Fruit fly (Drosophila melanogaster): ENCODE results near the gene klu.

The klu gene

DNA sequence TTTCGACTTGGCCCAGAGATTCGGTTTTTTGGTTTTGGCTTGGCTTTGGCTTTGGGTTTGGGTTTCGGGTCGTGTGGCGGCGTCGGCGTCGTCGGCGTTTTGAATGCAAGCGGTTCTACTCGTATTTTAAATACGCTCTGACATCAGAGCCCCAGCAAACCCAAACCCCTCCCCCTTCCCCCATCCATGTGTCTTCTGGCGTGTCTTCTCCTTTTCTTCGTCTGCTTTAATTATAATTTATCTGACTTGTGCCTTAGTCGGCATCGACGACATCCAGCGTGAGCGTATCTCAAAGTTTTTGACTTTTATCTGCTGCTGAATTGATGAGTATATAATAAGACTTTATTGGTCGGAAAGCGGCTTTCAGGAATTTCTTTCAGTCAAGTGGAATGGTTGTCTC lies 7.3 kb downstream of the klu start:
- TF ChIP-seq EcR (GFP tag; optimal IDR thresholded peaks at IDR 0.05) (no peak), psq (optimal IDR thresholded peaks at IDR 0.05) (no peak), usp (GFP tag; optimal IDR thresholded peaks at IDR 0.05) (no peak), Dll (optimal IDR thresholded peaks at IDR 0.05) (no peak), CG8478 (optimal IDR thresholded peaks at IDR 0.05) (no peak), pan (optimal IDR thresholded peaks at IDR 0.05) (no peak)

DNA sequence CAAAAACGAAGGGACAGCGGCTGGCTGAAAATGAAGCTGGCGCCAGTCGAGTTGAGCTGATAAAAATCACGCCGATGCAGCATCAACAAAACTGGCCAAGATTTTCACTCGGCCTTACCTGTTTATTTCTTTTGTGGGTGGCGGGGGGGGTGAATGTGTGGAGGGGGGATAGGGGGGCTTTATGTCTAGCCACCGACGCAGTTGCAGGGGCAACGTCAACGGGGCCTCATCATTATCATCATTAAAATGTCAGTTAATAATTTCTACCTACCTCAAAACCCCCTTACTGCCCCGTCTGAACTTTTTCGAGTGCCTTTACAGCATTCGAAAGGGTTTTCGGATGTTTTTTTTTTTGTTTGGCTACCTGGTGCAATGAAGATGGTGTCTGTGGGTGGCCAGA lies 9.4 kb downstream of the klu start:
- TF ChIP-seq EcR (GFP tag; optimal IDR thresholded peaks at IDR 0.05) = no peak
- no peak for TF ChIP-seq usp (GFP tag; optimal IDR thresholded peaks at IDR 0.05)
- no peak for TF ChIP-seq pan (optimal IDR thresholded peaks at IDR 0.05)
- TF ChIP-seq CG8478 (optimal IDR thresholded peaks at IDR 0.05) = no peak
- TF ChIP-seq psq (optimal IDR thresholded peaks at IDR 0.05) = no peak
- TF ChIP-seq Dll (optimal IDR thresholded peaks at IDR 0.05) = no peak

- no peak for TF ChIP-seq usp (GFP tag; optimal IDR thresholded peaks at IDR 0.05)
Measured at dm6 chr3L:10997240-10997830, 11.7 kb downstream of the klu start.

dm6 chr3L:10991242-10992021 lies 17.6 kb downstream of the klu start:
- TF ChIP-seq usp (GFP tag; optimal IDR thresholded peaks at IDR 0.05) (no peak), Dll (optimal IDR thresholded peaks at IDR 0.05) (no peak), EcR (GFP tag; optimal IDR thresholded peaks at IDR 0.05) (no peak), pan (optimal IDR thresholded peaks at IDR 0.05) (no peak), psq (optimal IDR thresholded peaks at IDR 0.05) (no peak), CG8478 (optimal IDR thresholded peaks at IDR 0.05) (no peak)

DNA sequence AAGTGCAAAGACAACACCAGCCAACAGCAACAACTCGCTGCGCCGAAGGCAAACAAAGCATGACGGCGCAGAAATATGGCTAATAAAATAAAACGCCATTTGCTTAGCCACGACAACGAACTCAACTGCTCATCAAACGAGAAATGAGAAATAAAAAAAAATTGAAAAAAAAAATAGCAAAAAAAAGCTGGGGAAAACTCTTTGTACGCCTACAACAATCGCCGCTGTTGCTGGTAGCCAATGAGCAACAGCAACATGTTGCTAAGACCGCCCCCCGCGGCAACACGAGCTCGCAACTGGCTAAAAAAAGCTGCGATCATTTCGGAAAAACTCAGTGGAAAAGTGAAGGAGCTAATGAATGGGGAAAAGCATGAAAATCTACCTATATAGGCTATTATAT lies 19.1 kb downstream of the klu start:
- TF ChIP-seq pan (optimal IDR thresholded peaks at IDR 0.05) (no peak), CG8478 (optimal IDR thresholded peaks at IDR 0.05) (no peak), Dll (optimal IDR thresholded peaks at IDR 0.05) (no peak), usp (GFP tag; optimal IDR thresholded peaks at IDR 0.05) (no peak), EcR (GFP tag; optimal IDR thresholded peaks at IDR 0.05) (no peak), psq (optimal IDR thresholded peaks at IDR 0.05) (no peak)

DNA sequence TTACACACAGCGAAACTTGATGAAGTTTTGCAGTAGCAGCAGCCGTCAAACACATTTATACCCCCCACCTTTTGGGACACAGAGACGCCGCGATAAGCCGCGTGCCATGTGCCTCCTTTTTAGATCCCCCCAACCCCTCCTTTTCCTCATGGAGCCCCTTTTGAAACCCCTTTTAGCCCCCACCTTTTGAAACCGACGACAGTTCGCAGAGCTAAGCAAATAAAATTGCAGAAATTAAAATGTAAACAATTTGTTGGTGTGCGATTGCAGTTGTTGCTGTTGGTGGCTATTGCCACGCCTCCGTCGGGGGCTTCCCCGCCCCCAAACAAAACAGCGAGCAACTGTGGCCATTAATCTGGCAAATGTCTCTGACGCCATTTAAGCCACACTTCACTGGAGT lies 19.7 kb downstream of the klu start:
- no peak for TF ChIP-seq Dll (optimal IDR thresholded peaks at IDR 0.05)
- TF ChIP-seq usp (GFP tag; optimal IDR thresholded peaks at IDR 0.05) = no peak
- no peak for TF ChIP-seq CG8478 (optimal IDR thresholded peaks at IDR 0.05)
- TF ChIP-seq pan (optimal IDR thresholded peaks at IDR 0.05) = no peak
- no peak for TF ChIP-seq psq (optimal IDR thresholded peaks at IDR 0.05)
- TF ChIP-seq EcR (GFP tag; optimal IDR thresholded peaks at IDR 0.05) = no peak

DNA sequence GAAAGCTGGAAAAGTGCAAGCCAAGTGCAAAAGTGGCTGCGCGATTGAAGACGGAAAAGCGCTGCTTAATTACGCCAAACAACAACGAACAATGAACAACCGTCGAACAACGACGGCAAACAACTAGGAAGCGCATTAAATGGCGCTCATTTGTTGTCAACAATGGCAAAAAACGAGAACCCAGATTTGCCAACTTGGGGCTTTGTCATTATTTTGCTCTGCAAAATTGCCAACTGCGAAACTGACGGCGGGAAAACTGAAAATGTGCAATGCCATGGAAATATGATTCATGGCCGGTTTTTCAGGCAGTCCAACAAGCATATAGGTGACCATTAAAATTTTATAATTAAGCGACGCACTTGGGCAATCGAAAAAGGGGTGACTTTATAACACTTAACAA lies 20.4 kb downstream of the klu start:
- TF ChIP-seq pan (optimal IDR thresholded peaks at IDR 0.05) (no peak), CG8478 (optimal IDR thresholded peaks at IDR 0.05) (no peak), Dll (optimal IDR thresholded peaks at IDR 0.05) (no peak), EcR (GFP tag; optimal IDR thresholded peaks at IDR 0.05) (no peak), usp (GFP tag; optimal IDR thresholded peaks at IDR 0.05) (no peak), psq (optimal IDR thresholded peaks at IDR 0.05) (no peak)

dm6 chr3L:10986613-10987012 lies 22.4 kb downstream of the klu start:
- TF ChIP-seq Dll (optimal IDR thresholded peaks at IDR 0.05) = no peak
- TF ChIP-seq pan (optimal IDR thresholded peaks at IDR 0.05) = no peak
- no peak for TF ChIP-seq psq (optimal IDR thresholded peaks at IDR 0.05)
- TF ChIP-seq usp (GFP tag; optimal IDR thresholded peaks at IDR 0.05) = no peak
- TF ChIP-seq CG8478 (optimal IDR thresholded peaks at IDR 0.05) = no peak
- no peak for TF ChIP-seq EcR (GFP tag; optimal IDR thresholded peaks at IDR 0.05)

dm6 chr3L:10985592-10985991 lies 23.4 kb downstream of the klu start:
- TF ChIP-seq psq (optimal IDR thresholded peaks at IDR 0.05) = no peak
- no peak for TF ChIP-seq pan (optimal IDR thresholded peaks at IDR 0.05)
- TF ChIP-seq Dll (optimal IDR thresholded peaks at IDR 0.05) = no peak
- no peak for TF ChIP-seq EcR (GFP tag; optimal IDR thresholded peaks at IDR 0.05)
- no peak for TF ChIP-seq usp (GFP tag; optimal IDR thresholded peaks at IDR 0.05)
- TF ChIP-seq CG8478 (optimal IDR thresholded peaks at IDR 0.05) = no peak

- TF ChIP-seq CG8478 (optimal IDR thresholded peaks at IDR 0.05) (no peak), pan (optimal IDR thresholded peaks at IDR 0.05) (no peak), usp (GFP tag; optimal IDR thresholded peaks at IDR 0.05) (no peak), EcR (GFP tag; optimal IDR thresholded peaks at IDR 0.05) (no peak), psq (optimal IDR thresholded peaks at IDR 0.05) (no peak), Dll (optimal IDR thresholded peaks at IDR 0.05) (no peak)
Measured at dm6 chr3L:10984557-10984956, 24.4 kb downstream of the klu start.

DNA sequence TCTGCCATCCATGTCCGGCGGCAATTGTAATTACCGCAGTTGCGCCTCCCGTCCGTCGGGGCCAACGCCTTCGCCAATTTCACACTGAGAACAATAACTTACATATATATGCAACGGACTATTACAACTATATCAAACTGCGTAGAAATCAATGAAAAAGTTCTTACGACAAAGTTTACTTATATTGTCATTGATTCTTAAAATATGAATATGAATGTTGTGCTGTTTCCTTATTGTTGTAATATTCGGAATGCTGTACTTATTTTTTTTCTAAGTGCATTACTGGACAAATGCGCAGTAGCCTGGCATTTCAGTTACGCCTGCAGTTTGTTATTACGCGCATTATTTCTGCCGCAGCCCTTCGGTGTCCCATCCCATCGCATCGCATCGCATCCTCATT lies 31.6 kb downstream of the klu start:
- no peak for TF ChIP-seq Dll (optimal IDR thresholded peaks at IDR 0.05)
- TF ChIP-seq usp (GFP tag; optimal IDR thresholded peaks at IDR 0.05) = no peak
- TF ChIP-seq psq (optimal IDR thresholded peaks at IDR 0.05) = no peak
- TF ChIP-seq pan (optimal IDR thresholded peaks at IDR 0.05) = no peak
- TF ChIP-seq EcR (GFP tag; optimal IDR thresholded peaks at IDR 0.05) = no peak
- TF ChIP-seq CG8478 (optimal IDR thresholded peaks at IDR 0.05) = no peak

DNA sequence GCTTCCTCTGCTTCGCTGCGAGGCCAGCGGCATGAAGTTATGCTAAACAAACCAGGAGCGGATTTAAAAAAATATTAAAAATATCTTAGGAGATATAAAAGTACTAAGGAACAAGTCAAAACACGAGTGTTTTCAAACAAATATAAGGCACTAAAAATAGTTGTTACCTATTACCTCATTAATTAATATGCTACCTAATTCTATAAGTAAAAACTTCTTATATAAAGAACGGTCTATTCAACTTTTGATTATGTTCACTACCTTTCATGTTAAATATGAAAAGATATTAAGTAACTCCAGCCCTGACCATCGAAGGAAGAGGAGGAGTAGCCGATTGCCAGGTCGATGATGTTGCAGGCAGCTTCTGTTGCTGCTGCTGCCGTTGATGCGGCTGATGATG lies 32.5 kb downstream of the klu start:
- TF ChIP-seq usp (GFP tag; optimal IDR thresholded peaks at IDR 0.05) (no peak), psq (optimal IDR thresholded peaks at IDR 0.05) (no peak), CG8478 (optimal IDR thresholded peaks at IDR 0.05) (no peak), EcR (GFP tag; optimal IDR thresholded peaks at IDR 0.05) (no peak), pan (optimal IDR thresholded peaks at IDR 0.05) (no peak), Dll (optimal IDR thresholded peaks at IDR 0.05) (no peak)

Data from whole organism.